Fruit fly (Drosophila melanogaster) whole organism, embryonic: ENCODE data around the gene Grip128.
A peak's percentile ranks its signal among the peaks of the same experiment; 100 is the strongest.

ENCODE experiments used
- Awh ChIP-seq: fragments of 200-800 bp; sonication (Bioruptor generic); IDR thresholded peaks from 2 replicates; pipeline ENCODE4, ENCODE4 v1.3.6; 2022; ENCODE audit warnings: missing biosample characterization, missing genetic modification characterization
- Bgb ChIP-seq: fragments of 200-800 bp; sonication (Bioruptor generic); IDR thresholded peaks from 2 replicates; pipeline ENCODE4 v1.3.6; 2022; ENCODE audit warnings: missing biosample characterization, missing genetic modification characterization; ENCODE audit not compliant: partially characterized antibody
- CG10147 ChIP-seq: fragments of 200-800 bp; sonication (Bioruptor generic); optimal IDR thresholded peaks from 2 replicates; lab custom pipeline; 2019; ENCODE audit warnings: missing biosample characterization, mild to moderate bottlenecking, missing genetic modification characterization, moderate library complexity
- CG1024 ChIP-seq: fragments of 200-800 bp; sonication (Bioruptor generic); IDR thresholded peaks from 2 replicates; pipeline ENCODE4 v1.3.6; 2022; ENCODE audit warnings: missing biosample characterization, missing genetic modification characterization
- CG10654 ChIP-seq: fragments of 200-800 bp; sonication (Bioruptor generic); optimal IDR thresholded peaks from 2 replicates; lab custom pipeline; 2016; ENCODE audit warnings: missing biosample characterization, missing genetic modification characterization
- CG11504 ChIP-seq: fragments of 200-800 bp; sonication (Bioruptor generic); optimal IDR thresholded peaks from 3 replicates; lab custom pipeline; 2019; ENCODE audit warnings: missing biosample characterization, mild to moderate bottlenecking, missing genetic modification characterization, moderate library complexity
- CG12391 ChIP-seq: fragments of 200-800 bp; sonication (Bioruptor generic); optimal IDR thresholded peaks from 3 replicates; lab custom pipeline; 2018; ENCODE audit warnings: missing biosample characterization, mild to moderate bottlenecking, missing genetic modification characterization, moderate library complexity
- CG14860 ChIP-seq: fragments of 200-800 bp; sonication (Bioruptor generic); IDR thresholded peaks from 3 replicates; pipeline ENCODE4 v1.3.6; 2022; ENCODE audit warnings: missing biosample characterization, missing genetic modification characterization; ENCODE audit not compliant: partially characterized antibody
- CG16815 ChIP-seq: fragments of 200-800 bp; sonication (Bioruptor generic); optimal IDR thresholded peaks from 3 replicates; lab custom pipeline; 2017; ENCODE audit warnings: missing biosample characterization, mild to moderate bottlenecking, missing genetic modification characterization
- CG17359 ChIP-seq: fragments of 200-800 bp; sonication (Bioruptor generic); optimal IDR thresholded peaks from 3 replicates; lab custom pipeline; 2018; ENCODE audit warnings: missing biosample characterization, mild to moderate bottlenecking, missing genetic modification characterization, moderate library complexity
- CG18764 ChIP-seq: fragments of 200-800 bp; sonication (Bioruptor generic); optimal IDR thresholded peaks from 3 replicates; lab custom pipeline; 2016; ENCODE audit warnings: missing biosample characterization, missing genetic modification characterization
- CG2202 ChIP-seq: fragments of 200-800 bp; sonication (Bioruptor generic); optimal IDR thresholded peaks from 2 replicates; lab custom pipeline; 2018; ENCODE audit warnings: missing biosample characterization, mild to moderate bottlenecking, missing genetic modification characterization
- CG33213 ChIP-seq: fragments of 200-800 bp; sonication (Bioruptor generic); optimal IDR thresholded peaks from 3 replicates; lab custom pipeline; 2016; ENCODE audit warnings: missing biosample characterization, missing genetic modification characterization
- CG4328 ChIP-seq: fragments of 200-800 bp; sonication (Bioruptor generic); optimal IDR thresholded peaks from 3 replicates; lab custom pipeline; 2017; ENCODE audit warnings: missing biosample characterization, missing genetic modification reagents, missing genetic modification characterization
- CG43689 ChIP-seq: fragments of 200-800 bp; sonication (Bioruptor generic); IDR thresholded peaks from 2 replicates; pipeline ENCODE4 v1.3.6; 2022; ENCODE audit warnings: missing biosample characterization, missing genetic modification characterization
- CG5953 ChIP-seq: fragments of 200-800 bp; sonication (Bioruptor generic); IDR thresholded peaks from 2 replicates; pipeline ENCODE4 v1.3.6; 2022; ENCODE audit warnings: missing biosample characterization, missing genetic modification characterization
- CG6813 ChIP-seq: fragments of 200-800 bp; sonication (Bioruptor generic); optimal IDR thresholded peaks from 2 replicates; lab custom pipeline; 2017; ENCODE audit warnings: missing biosample characterization, missing genetic modification characterization, mild to moderate bottlenecking, moderate library complexity, missing genetic modification reagents
- CG7271 ChIP-seq: fragments of 200-800 bp; sonication (Bioruptor generic); optimal IDR thresholded peaks from 2 replicates; lab custom pipeline; 2018; ENCODE audit warnings: missing biosample characterization, mild to moderate bottlenecking, missing genetic modification characterization, moderate library complexity
- CG7745 ChIP-seq: fragments of 200-800 bp; sonication (Bioruptor generic); optimal IDR thresholded peaks from 2 replicates; lab custom pipeline; 2018; ENCODE audit warnings: missing biosample characterization, mild to moderate bottlenecking, missing genetic modification characterization, moderate library complexity
- Dbx ChIP-seq: fragments of 200-800 bp; sonication (Bioruptor generic); IDR thresholded peaks from 3 replicates; pipeline ENCODE4 v1.3.6; 2022; ENCODE audit warnings: missing biosample characterization, missing genetic modification characterization
- Fer1 ChIP-seq: fragments of 200-800 bp; sonication (Bioruptor generic); optimal IDR thresholded peaks from 2 replicates; lab custom pipeline; 2017; ENCODE audit warnings: missing biosample characterization, mild to moderate bottlenecking, missing genetic modification characterization
- HLH3B ChIP-seq: fragments of 200-800 bp; sonication (Bioruptor generic); IDR thresholded peaks from 2 replicates; pipeline ENCODE4 v1.3.6; 2022; ENCODE audit warnings: missing biosample characterization, missing genetic modification characterization
- Hand ChIP-seq: fragments of 200-800 bp; sonication (Bioruptor generic); optimal IDR thresholded peaks from 2 replicates; lab custom pipeline; 2017; ENCODE audit warnings: mild to moderate bottlenecking, missing biosample characterization, missing genetic modification reagents, missing genetic modification characterization
- Hr3 ChIP-seq: fragments of 200-800 bp; sonication (Bioruptor generic); optimal IDR thresholded peaks from 3 replicates; lab custom pipeline; 2016; ENCODE audit warnings: missing biosample characterization, missing genetic modification characterization
- Hr39 ChIP-seq: fragments of >200 bp; optimal IDR thresholded peaks from 2 replicates; lab custom pipeline; 2017
- Mad ChIP-seq: fragments of 200-800 bp; sonication (Bioruptor generic); optimal IDR thresholded peaks from 2 replicates; lab custom pipeline; 2016; ENCODE audit warnings: missing biosample characterization, missing genetic modification characterization
- NC2β ChIP-seq: fragments of 200-800 bp; sonication (Bioruptor generic); optimal IDR thresholded peaks from 2 replicates; lab custom pipeline; 2016; ENCODE audit warnings: missing biosample characterization, missing genetic modification characterization
- Optix ChIP-seq: fragments of 200-800 bp; sonication (Bioruptor generic); IDR thresholded peaks from 3 replicates; pipeline ENCODE4 v1.3.6; 2022; ENCODE audit warnings: missing biosample characterization, missing genetic modification characterization
- Scr ChIP-seq: fragments of 200-800 bp; sonication (Bioruptor generic); IDR thresholded peaks from 2 replicates; pipeline ENCODE4 v1.3.6; 2022; ENCODE audit warnings: missing biosample characterization, missing genetic modification characterization; ENCODE audit not compliant: partially characterized antibody
- Six4 ChIP-seq: fragments of 200-800 bp; sonication (Bioruptor generic); optimal IDR thresholded peaks from 2 replicates; lab custom pipeline; 2016; ENCODE audit warnings: missing biosample characterization, missing genetic modification characterization
- abd-A ChIP-seq: fragments of 200-800 bp; sonication (Bioruptor generic); optimal IDR thresholded peaks from 3 replicates; lab custom pipeline; 2019; ENCODE audit warnings: missing biosample characterization, mild to moderate bottlenecking, missing genetic modification characterization, moderate library complexity
- ac ChIP-seq: fragments of 200-800 bp; sonication (Bioruptor generic); optimal IDR thresholded peaks from 3 replicates; lab custom pipeline; 2017; ENCODE audit warnings: missing biosample characterization, mild to moderate bottlenecking, missing genetic modification characterization
- bowl ChIP-seq: fragments of 200-800 bp; sonication (Bioruptor generic); IDR thresholded peaks from 2 replicates; pipeline ENCODE4 v1.3.6; 2022; ENCODE audit warnings: missing biosample characterization, missing genetic modification characterization
- bsh ChIP-seq, 2 experiments: fragments of 200-800 bp; sonication (Bioruptor generic); optimal IDR thresholded peaks; 2 replicates each; lab custom pipeline; 2017 to 2018; ENCODE audit warnings: mild to moderate bottlenecking in 2 of 2, missing biosample characterization in 2 of 2, missing genetic modification characterization in 2 of 2, moderate library complexity in 1 of 2
- chm ChIP-seq: fragments of 200-800 bp; sonication (Bioruptor generic); IDR thresholded peaks from 2 replicates; pipeline ENCODE4 v1.3.6; 2022; ENCODE audit warnings: missing biosample characterization, missing genetic modification characterization
- danr ChIP-seq: fragments of 200-800 bp; sonication (Bioruptor generic); IDR thresholded peaks from 2 replicates; pipeline ENCODE4 v1.3.6; 2022; ENCODE audit warnings: missing biosample characterization, missing genetic modification characterization
- gem ChIP-seq: fragments of 200-800 bp; sonication (Bioruptor generic); optimal IDR thresholded peaks from 2 replicates; lab custom pipeline; 2019; ENCODE audit warnings: missing biosample characterization, mild to moderate bottlenecking, missing genetic modification characterization, moderate library complexity
- klu ChIP-seq: fragments of 200-800 bp; sonication (Bioruptor generic); IDR thresholded peaks from 2 replicates; pipeline ENCODE4 v1.3.6; 2022; ENCODE audit warnings: missing biosample characterization, missing genetic modification characterization
- lov ChIP-seq, 2 experiments: fragments of 200-800 bp in 1 of 2; fragments of >200 bp in 1 of 2; sonication (Bioruptor generic) in 1 of 2; IDR thresholded peaks in 1 of 2; optimal IDR thresholded peaks in 1 of 2; 2 replicates in 1 of 2; 3 replicates in 1 of 2; pipeline versions ENCODE4 v1.3.6 to Lab custom; 2017 to 2022; ENCODE audit warnings: missing biosample characterization in 1 of 2, missing genetic modification characterization in 1 of 2
- maf-S ChIP-seq: fragments of 200-800 bp; sonication (Bioruptor generic); optimal IDR thresholded peaks from 2 replicates; lab custom pipeline; 2016; ENCODE audit warnings: missing biosample characterization, missing genetic modification characterization
- mld ChIP-seq: fragments of 200-800 bp; sonication (Bioruptor generic); IDR thresholded peaks from 3 replicates; pipeline ENCODE4 v1.3.6; 2022; ENCODE audit warnings: missing biosample characterization, missing genetic modification characterization; ENCODE audit not compliant: partially characterized antibody
- oc ChIP-seq: fragments of 200-800 bp; sonication (Bioruptor generic); optimal IDR thresholded peaks from 2 replicates; lab custom pipeline; 2018; ENCODE audit warnings: missing biosample characterization, mild to moderate bottlenecking, missing genetic modification characterization, moderate library complexity
- pb ChIP-seq: fragments of 200-800 bp; sonication (Bioruptor generic); optimal IDR thresholded peaks from 3 replicates; lab custom pipeline; 2016; ENCODE audit warnings: missing biosample characterization, missing genetic modification characterization
- pho ChIP-seq: fragments of 200-800 bp; sonication (Bioruptor generic); optimal IDR thresholded peaks from 2 replicates; lab custom pipeline; 2016; ENCODE audit warnings: missing biosample characterization, missing genetic modification characterization
- psq ChIP-seq: fragments of 200-800 bp; sonication (Bioruptor generic); optimal IDR thresholded peaks from 2 replicates; lab custom pipeline; 2017; ENCODE audit warnings: missing biosample characterization, missing genetic modification characterization
- ro ChIP-seq: fragments of 200-800 bp; sonication (Bioruptor generic); IDR thresholded peaks from 2 replicates; pipeline ENCODE4 v1.3.6; 2022; ENCODE audit warnings: missing biosample characterization, missing genetic modification characterization
- seq ChIP-seq: fragments of 200-800 bp; sonication (Bioruptor generic); IDR thresholded peaks from 2 replicates; pipeline ENCODE4 v1.3.6; 2022; ENCODE audit warnings: missing biosample characterization, missing genetic modification characterization
- ttk ChIP-seq: fragments of 200-800 bp; sonication (Bioruptor generic); IDR thresholded peaks from 2 replicates; pipeline ENCODE4 v2.1.2; 2022; ENCODE audit warnings: missing biosample characterization, missing genetic modification characterization
- twi ChIP-seq: fragments of 200-800 bp; optimal IDR thresholded peaks from 2 replicates; lab custom pipeline; 2019; ENCODE audit warnings: missing biosample characterization, mild to moderate bottlenecking, missing genetic modification characterization, moderate library complexity
- unpg ChIP-seq: fragments of 200-800 bp; sonication (Bioruptor generic); optimal IDR thresholded peaks from 3 replicates; lab custom pipeline; 2018; ENCODE audit warnings: missing biosample characterization, mild to moderate bottlenecking, missing genetic modification characterization, moderate library complexity
- vnd ChIP-seq: fragments of 200-800 bp; sonication (Bioruptor generic); IDR thresholded peaks from 3 replicates; pipeline ENCODE4 v1.3.6; 2022; ENCODE audit warnings: missing biosample characterization, missing genetic modification characterization; ENCODE audit not compliant: partially characterized antibody
- wek ChIP-seq: fragments of 200-800 bp; sonication (Bioruptor generic); optimal IDR thresholded peaks from 3 replicates; lab custom pipeline; 2018; ENCODE audit warnings: missing biosample characterization, mild to moderate bottlenecking, missing genetic modification characterization, moderate library complexity

Gene Grip128

DNA sequence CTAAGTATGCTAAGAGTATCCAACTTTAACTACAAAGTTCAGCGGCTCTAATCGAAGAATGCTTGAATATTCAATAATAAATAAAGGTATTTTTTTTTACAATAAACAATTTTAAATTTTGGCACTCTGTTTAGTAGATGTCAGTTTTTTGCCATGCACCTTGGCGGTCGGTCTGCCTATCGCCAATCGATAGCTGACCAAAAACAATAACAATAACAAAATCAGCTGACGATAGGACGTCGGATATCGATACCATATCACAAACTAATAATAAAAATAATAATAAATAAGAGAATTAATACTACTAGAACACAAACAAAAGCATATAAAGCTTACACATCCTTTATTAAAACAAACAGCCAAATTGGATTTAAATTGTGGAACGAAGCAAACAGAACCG lies 14.8 kb upstream of the Grip128 start, which contains the start of gene Gmap (continued):
- TF ChIP-seq CG10654 (GFP tag; lab: Kevin White, UChicago) (no peak), Mad (GFP tag; lab: Kevin White, UChicago) (no peak), Hr3 (GFP tag; lab: Kevin White, UChicago) (no peak), Optix (no peak), CG6813 (GFP tag; lab: Kevin White, UChicago) (no peak), wek (GFP tag; lab: Kevin White, UChicago) (no peak), CG7271 (tag; lab: Kevin White, UChicago) (no peak), gem (no peak), lov (optimal IDR thresholded peaks at IDR 0.05; lab: Kevin White, UChicago) (no peak), lov (GFP tag; IDR thresholded peaks at IDR 0.05; lab: Robert Waterston, UW) (no peak), CG2202 (tag; lab: Kevin White, UChicago) (no peak), CG17359 (tag; lab: Kevin White, UChicago) (no peak), Hr39 (lab: Kevin White, UChicago) (no peak), CG33213 (no peak), CG18764 (GFP tag; lab: Kevin White, UChicago) (no peak), Six4 (no peak), Bgb (peak; percentile 90), NC2β (no peak), Hand (GFP tag; lab: Kevin White, UChicago) (no peak), Scr (GFP tag; lab: Robert Waterston, UW) (peak; percentile 80), Dbx (GFP tag; lab: Robert Waterston, UW) (no peak), CG12391 (tag; lab: Kevin White, UChicago) (no peak), CG10147 (GFP tag; lab: Kevin White, UChicago) (no peak), abd-A (tag; lab: Kevin White, UChicago) (no peak), Awh (GFP tag; lab: Robert Waterston, UW) (no peak), Fer1 (GFP tag; lab: Kevin White, UChicago) (no peak), CG5953 (GFP tag; lab: Robert Waterston, UW) (no peak), mld (GFP tag; lab: Robert Waterston, UW) (peak; percentile 88), bsh (GFP tag; optimal IDR thresholded peaks at IDR 0.05; lab: Kevin White, UChicago) (no peak), ac (GFP tag; lab: Kevin White, UChicago) (no peak), CG1024 (no peak), CG4328 (no peak), CG16815 (GFP tag; lab: Kevin White, UChicago) (no peak), psq (no peak), bowl (GFP tag; lab: Robert Waterston, UW) (no peak), unpg (GFP tag; lab: Kevin White, UChicago) (no peak), oc (tag; lab: Kevin White, UChicago) (no peak), vnd (GFP tag; lab: Robert Waterston, UW) (peak; percentile 82), klu (GFP tag; lab: Robert Waterston, UW) (no peak), CG11504 (no peak), twi (tag; lab: Kevin White, UChicago) (no peak), HLH3B (GFP tag; lab: Robert Waterston, UW) (no peak), maf-S (GFP tag; lab: Kevin White, UChicago) (no peak), ro (GFP tag; lab: Robert Waterston, UW) (no peak), chm (GFP tag; lab: Robert Waterston, UW) (no peak), CG43689 (GFP tag; lab: Robert Waterston, UW) (no peak), danr (GFP tag; lab: Robert Waterston, UW) (no peak), ttk (GFP tag; lab: Robert Waterston, UW) (no peak), CG14860 (peak; percentile 87), pb (GFP tag; lab: Kevin White, UChicago) (no peak), pho (no peak), seq (no peak), CG7745 (tag; lab: Kevin White, UChicago) (no peak)
